Worm (Caenorhabditis elegans): ENCODE results near the gene B0495.5.

ce11 chrII:7709301-7709754 lies 11.0 kb upstream of the B0495.5 start, which contains the start of gene sre-1:
- TF ChIP-seq elt-3 (tag; optimal IDR thresholded peaks at IDR 0.05) (no peak), nhr-237 (tag; optimal IDR thresholded peaks at IDR 0.05) (no peak), mab-5 (tag; optimal IDR thresholded peaks at IDR 0.05) (no peak), lin-13 (tag; optimal IDR thresholded peaks at IDR 0.05) (no peak), drap-1 (GFP tag; optimal IDR thresholded peaks at IDR 0.05) (no peak), nhr-76 (tag; optimal IDR thresholded peaks at IDR 0.05) (no peak), ztf-11 (tag; optimal IDR thresholded peaks at IDR 0.05) (no peak)

All from whole organism, mixed stage, embryonic.